Fruit fly (Drosophila melanogaster) whole organism, embryonic: ENCODE results near the gene BomBc3.

Experiments used
- Abd-B ChIP-seq: fragments of 200-800 bp; sonication (Bioruptor generic); optimal IDR thresholded peaks from 2 replicates; lab custom pipeline; 2018; ENCODE audit warnings: missing biosample characterization, mild to moderate bottlenecking, missing genetic modification characterization, moderate library complexity
- Atf-2 ChIP-seq: fragments of 200-800 bp; sonication (Bioruptor generic); optimal IDR thresholded peaks from 2 replicates; lab custom pipeline; 2016; ENCODE audit warnings: missing biosample characterization, missing genetic modification characterization
- Blimp-1 ChIP-seq: fragments of 200-800 bp; sonication (Bioruptor generic); optimal IDR thresholded peaks from 3 replicates; lab custom pipeline; 2018; ENCODE audit warnings: missing biosample characterization, missing genetic modification characterization, mild to moderate bottlenecking, moderate library complexity, missing genetic modification reagents
- CG10209 ChIP-seq: fragments of 200-800 bp; sonication (Bioruptor generic); optimal IDR thresholded peaks from 3 replicates; lab custom pipeline; 2017; ENCODE audit warnings: missing biosample characterization, mild to moderate bottlenecking, missing genetic modification characterization, missing genetic modification reagents
- CG11456 ChIP-seq: fragments of 200-800 bp; sonication (Bioruptor generic); IDR thresholded peaks from 3 replicates; pipeline ENCODE4 v1.3.6; 2022; ENCODE audit warnings: missing biosample characterization, missing genetic modification characterization
- CG12219 ChIP-seq: fragments of 200-800 bp; sonication (Bioruptor generic); optimal IDR thresholded peaks from 3 replicates; lab custom pipeline; 2018; ENCODE audit warnings: missing biosample characterization, mild to moderate bottlenecking, missing genetic modification characterization
- CG12299 ChIP-seq: fragments of 200-800 bp; sonication (Bioruptor generic); optimal IDR thresholded peaks from 2 replicates; lab custom pipeline; 2018; ENCODE audit warnings: missing biosample characterization, mild to moderate bottlenecking, missing genetic modification characterization
- CG1603 ChIP-seq: fragments of 200-800 bp; sonication (Bioruptor generic); optimal IDR thresholded peaks from 2 replicates; lab custom pipeline; 2019; ENCODE audit warnings: missing biosample characterization, mild to moderate bottlenecking, missing genetic modification characterization, moderate library complexity
- CG1832 ChIP-seq: fragments of 200-800 bp; sonication (Bioruptor generic); optimal IDR thresholded peaks from 2 replicates; lab custom pipeline; 2017; ENCODE audit warnings: missing biosample characterization, mild to moderate bottlenecking, missing genetic modification characterization, inconsistent platforms
- CG18599 ChIP-seq: fragments of 200-800 bp; sonication (Bioruptor generic); optimal IDR thresholded peaks from 3 replicates; lab custom pipeline; 2017; ENCODE audit warnings: missing biosample characterization, missing genetic modification characterization, mild to moderate bottlenecking, moderate library complexity, missing genetic modification reagents
- CG2116 ChIP-seq: fragments of 200-800 bp; sonication (Bioruptor generic); optimal IDR thresholded peaks from 3 replicates; lab custom pipeline; 2018; ENCODE audit warnings: missing biosample characterization, mild to moderate bottlenecking, missing genetic modification characterization
- CG2199 ChIP-seq: fragments of 200-800 bp; sonication (Bioruptor generic); IDR thresholded peaks from 3 replicates; pipeline ENCODE4 v1.3.6; 2022; ENCODE audit warnings: missing biosample characterization, missing genetic modification characterization
- CG3065 ChIP-seq: fragments of 200-800 bp; sonication (Bioruptor generic); optimal IDR thresholded peaks from 2 replicates; lab custom pipeline; 2016; ENCODE audit warnings: missing biosample characterization, missing genetic modification characterization
- CG3281 ChIP-seq: fragments of 200-800 bp; sonication (Bioruptor generic); optimal IDR thresholded peaks from 3 replicates; lab custom pipeline; 2017; ENCODE audit warnings: missing biosample characterization, mild to moderate bottlenecking, missing genetic modification characterization
- CG42726 ChIP-seq: fragments of 200-800 bp; sonication (Bioruptor generic); IDR thresholded peaks from 2 replicates; pipeline ENCODE4 v1.3.6; 2022; ENCODE audit warnings: missing biosample characterization, missing genetic modification characterization; ENCODE audit not compliant: partially characterized antibody
- CG4282 ChIP-seq: fragments of 200-800 bp; sonication (Bioruptor generic); optimal IDR thresholded peaks from 2 replicates; lab custom pipeline; 2016; ENCODE audit warnings: missing biosample characterization, missing genetic modification characterization
- CG6254 ChIP-seq: fragments of 200-800 bp; sonication (Bioruptor generic); optimal IDR thresholded peaks from 3 replicates; lab custom pipeline; 2017; ENCODE audit warnings: mild to moderate bottlenecking, missing biosample characterization, missing genetic modification reagents, missing genetic modification characterization
- CG6654 ChIP-seq: fragments of 200-800 bp; sonication (Bioruptor generic); optimal IDR thresholded peaks from 2 replicates; lab custom pipeline; 2017; ENCODE audit warnings: missing biosample characterization, mild to moderate bottlenecking, missing genetic modification characterization
- CG6765 ChIP-seq: fragments of 200-800 bp; sonication (Bioruptor generic); optimal IDR thresholded peaks from 3 replicates; lab custom pipeline; 2017; ENCODE audit warnings: missing biosample characterization, mild to moderate bottlenecking, missing genetic modification characterization
- CG8388 ChIP-seq: fragments of 200-800 bp; sonication (Bioruptor generic); optimal IDR thresholded peaks from 2 replicates; lab custom pipeline; 2019; ENCODE audit warnings: missing biosample characterization, mild to moderate bottlenecking, missing genetic modification characterization, moderate library complexity
- CG9437 ChIP-seq: fragments of 200-800 bp; sonication (Bioruptor generic); optimal IDR thresholded peaks from 2 replicates; lab custom pipeline; 2018; ENCODE audit warnings: missing biosample characterization, mild to moderate bottlenecking, missing genetic modification characterization
- D19B ChIP-seq: fragments of 200-800 bp; sonication (Bioruptor generic); optimal IDR thresholded peaks from 2 replicates; lab custom pipeline; 2017; ENCODE audit warnings: missing biosample characterization, mild to moderate bottlenecking, missing genetic modification characterization
- Dbx ChIP-seq: fragments of 200-800 bp; sonication (Bioruptor generic); IDR thresholded peaks from 3 replicates; pipeline ENCODE4 v1.3.6; 2022; ENCODE audit warnings: missing biosample characterization, missing genetic modification characterization
- E2f2 ChIP-seq: fragments of 200-800 bp; sonication (Bioruptor generic); IDR thresholded peaks from 2 replicates; pipeline ENCODE4 v1.3.6; 2022; ENCODE audit warnings: missing biosample characterization, missing genetic modification characterization
- Ets65A ChIP-seq: fragments of 200-800 bp; sonication (Bioruptor generic); peaks from one replicate; lab custom pipeline; 2016; ENCODE audit warnings: missing biosample characterization, missing genetic modification characterization
- Ets97D ChIP-seq: fragments of 200-800 bp; sonication (Bioruptor generic); optimal IDR thresholded peaks from 3 replicates; lab custom pipeline; 2016; ENCODE audit warnings: missing biosample characterization, missing genetic modification characterization
- NC2β ChIP-seq: fragments of 200-800 bp; sonication (Bioruptor generic); optimal IDR thresholded peaks from 2 replicates; lab custom pipeline; 2016; ENCODE audit warnings: missing biosample characterization, missing genetic modification characterization
- Nf-YB ChIP-seq: fragments of 200-800 bp; sonication (Bioruptor generic); optimal IDR thresholded peaks from 3 replicates; lab custom pipeline; 2019; ENCODE audit warnings: missing biosample characterization, mild to moderate bottlenecking, missing genetic modification characterization, moderate library complexity
- Optix ChIP-seq: fragments of 200-800 bp; sonication (Bioruptor generic); IDR thresholded peaks from 3 replicates; pipeline ENCODE4 v1.3.6; 2022; ENCODE audit warnings: missing biosample characterization, missing genetic modification characterization
- Scr ChIP-seq: fragments of 200-800 bp; sonication (Bioruptor generic); IDR thresholded peaks from 2 replicates; pipeline ENCODE4 v1.3.6; 2022; ENCODE audit warnings: missing biosample characterization, missing genetic modification characterization; ENCODE audit not compliant: partially characterized antibody
- Sry-β ChIP-seq: fragments of 200-800 bp; sonication (Bioruptor generic); optimal IDR thresholded peaks from 2 replicates; lab custom pipeline; 2018; ENCODE audit warnings: missing biosample characterization, mild to moderate bottlenecking, missing genetic modification characterization, moderate library complexity
- Sry-δ ChIP-seq: fragments of 200-800 bp; sonication (Bioruptor generic); optimal IDR thresholded peaks from 2 replicates; lab custom pipeline; 2016; ENCODE audit warnings: missing biosample characterization, missing genetic modification characterization
- abd-A ChIP-seq: fragments of 200-800 bp; sonication (Bioruptor generic); optimal IDR thresholded peaks from 3 replicates; lab custom pipeline; 2019; ENCODE audit warnings: missing biosample characterization, mild to moderate bottlenecking, missing genetic modification characterization, moderate library complexity
- chn ChIP-seq: fragments of 200-800 bp; sonication (Bioruptor generic); optimal IDR thresholded peaks from 2 replicates; lab custom pipeline; 2016; ENCODE audit warnings: missing biosample characterization, missing genetic modification characterization
- ci ChIP-seq: fragments of 200-800 bp; sonication (Bioruptor generic); IDR thresholded peaks from 3 replicates; pipeline ENCODE4 v1.3.6; 2022; ENCODE audit warnings: missing biosample characterization, missing genetic modification characterization
- crp ChIP-seq, 2 experiments: fragments of 200-800 bp; sonication (Bioruptor generic); optimal IDR thresholded peaks; 2 replicates in 1 of 2; 3 replicates in 1 of 2; lab custom pipeline; 2017; ENCODE audit warnings: missing biosample characterization in 2 of 2, missing genetic modification characterization in 2 of 2, mild to moderate bottlenecking in 1 of 2, moderate library complexity in 1 of 2
- grau ChIP-seq: fragments of 200-800 bp; optimal IDR thresholded peaks from 3 replicates; lab custom pipeline; 2019; ENCODE audit warnings: missing biosample characterization, mild to moderate bottlenecking, missing genetic modification characterization, moderate library complexity
- lbe ChIP-seq: fragments of 200-800 bp; sonication (Bioruptor generic); optimal IDR thresholded peaks from 2 replicates; lab custom pipeline; 2016; ENCODE audit warnings: missing biosample characterization, mild to moderate bottlenecking, missing genetic modification characterization
- nmo ChIP-seq: fragments of 200-800 bp; sonication (Bioruptor generic); optimal IDR thresholded peaks from 2 replicates; lab custom pipeline; 2018; ENCODE audit warnings: missing biosample characterization, mild to moderate bottlenecking, missing genetic modification characterization, moderate library complexity
- oc ChIP-seq: fragments of 200-800 bp; sonication (Bioruptor generic); optimal IDR thresholded peaks from 2 replicates; lab custom pipeline; 2018; ENCODE audit warnings: missing biosample characterization, mild to moderate bottlenecking, missing genetic modification characterization, moderate library complexity
- pan ChIP-seq, 4 experiments: fragments of >200 bp in 3 of 4; fragments of 200-800 bp in 1 of 4; sonication (Bioruptor generic) in 1 of 4; optimal IDR thresholded peaks in 3 of 4; IDR thresholded peaks in 1 of 4; 2 replicates each; pipeline versions ENCODE4 v1.3.6 to Lab custom; 2017 to 2022; ENCODE audit warnings: missing biosample characterization in 2 of 4, missing genetic modification characterization in 2 of 4, mixed read lengths in 1 of 4
- phol ChIP-seq: fragments of 200-800 bp; sonication (Bioruptor generic); optimal IDR thresholded peaks from 3 replicates; lab custom pipeline; 2018; ENCODE audit warnings: missing biosample characterization, mild to moderate bottlenecking, missing genetic modification characterization, moderate library complexity
- sd ChIP-seq: fragments of 200-800 bp; sonication (Bioruptor generic); optimal IDR thresholded peaks from 3 replicates; lab custom pipeline; 2018; ENCODE audit warnings: missing biosample characterization, mild to moderate bottlenecking, missing genetic modification characterization, moderate library complexity
- sr ChIP-seq: fragments of 200-800 bp; sonication (Bioruptor generic); IDR thresholded peaks from 3 replicates; pipeline ENCODE4 v1.3.6; 2022; ENCODE audit warnings: missing biosample characterization, missing genetic modification characterization
- trem ChIP-seq: fragments of 200-800 bp; optimal IDR thresholded peaks from 3 replicates; lab custom pipeline; 2019; ENCODE audit warnings: missing biosample characterization, mild to moderate bottlenecking, missing genetic modification characterization, moderate library complexity
- tup ChIP-seq: fragments of 200-800 bp; sonication (Bioruptor generic); optimal IDR thresholded peaks from 2 replicates; lab custom pipeline; 2016; ENCODE audit warnings: missing biosample characterization, mild to moderate bottlenecking, missing genetic modification characterization, moderate library complexity
- vvl ChIP-seq: fragments of 200-800 bp; sonication (Bioruptor generic); IDR thresholded peaks from 2 replicates; pipeline ENCODE4 v1.3.6; 2022; ENCODE audit warnings: missing biosample characterization, missing genetic modification characterization

Gene BomBc3

DNA sequence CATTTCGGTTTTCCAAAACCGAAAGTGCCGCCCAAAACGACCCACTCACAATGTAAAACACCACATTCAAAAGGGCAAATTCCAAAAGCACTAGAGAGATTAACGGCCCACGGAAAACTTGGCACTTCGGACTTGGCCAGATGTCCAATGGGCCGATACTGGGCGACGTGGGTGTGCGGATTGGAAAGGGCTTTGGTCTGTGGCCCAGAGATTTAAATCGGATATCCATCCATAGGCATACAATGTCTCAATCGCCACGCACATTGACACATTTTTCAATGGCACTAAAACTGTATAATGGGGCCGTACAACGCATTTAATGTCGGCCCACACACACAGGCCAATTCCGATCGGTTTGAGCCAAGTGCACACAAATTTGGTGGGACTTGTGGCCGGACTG is 46.5 kb upstream of the BomBc3 start:
- TF ChIP-seq abd-A (tag; lab: Kevin White, UChicago) = peak; percentile 69
- TF ChIP-seq pan (optimal IDR thresholded peaks at IDR 0.05; lab: Kevin White, UChicago) = no peak
- TF ChIP-seq pan (GFP tag; optimal IDR thresholded peaks at IDR 0.05 in 1 of 2, IDR thresholded peaks at IDR 0.05 in 1 of 2) = peak in 1 of 2 experiments; percentile 5
- TF ChIP-seq oc (tag; lab: Kevin White, UChicago) = peak; percentile 67
- peak; percentile 49 for TF ChIP-seq CG6654 (GFP tag; lab: Kevin White, UChicago)
- no peak for TF ChIP-seq Abd-B
- TF ChIP-seq CG11456 = 0 out of 3 replicates have a peak, but pooled peaks have one; percentile 24
- TF ChIP-seq sd = peak; percentile 47
- no peak for TF ChIP-seq crp (GFP tag; optimal IDR thresholded peaks at IDR 0.05; lab: Kevin White, UChicago)
- TF ChIP-seq Blimp-1 (GFP tag; lab: Kevin White, UChicago) = peak; percentile 6
- 0 out of 2 replicates have a peak, but pooled peaks have one; percentile 22 for TF ChIP-seq vvl (GFP tag; lab: Robert Waterston, UW)
- TF ChIP-seq Nf-YB (GFP tag; lab: Kevin White, UChicago) = no peak
- no peak for TF ChIP-seq Dbx
- no peak for TF ChIP-seq chn (GFP tag; lab: Kevin White, UChicago)
- peak; percentile 94 for TF ChIP-seq sr (GFP tag; lab: Robert Waterston, UW)
- 0 out of 3 replicates have a peak, but pooled peaks have one; percentile 12 for TF ChIP-seq ci (GFP tag; lab: Robert Waterston, UW)

DNA sequence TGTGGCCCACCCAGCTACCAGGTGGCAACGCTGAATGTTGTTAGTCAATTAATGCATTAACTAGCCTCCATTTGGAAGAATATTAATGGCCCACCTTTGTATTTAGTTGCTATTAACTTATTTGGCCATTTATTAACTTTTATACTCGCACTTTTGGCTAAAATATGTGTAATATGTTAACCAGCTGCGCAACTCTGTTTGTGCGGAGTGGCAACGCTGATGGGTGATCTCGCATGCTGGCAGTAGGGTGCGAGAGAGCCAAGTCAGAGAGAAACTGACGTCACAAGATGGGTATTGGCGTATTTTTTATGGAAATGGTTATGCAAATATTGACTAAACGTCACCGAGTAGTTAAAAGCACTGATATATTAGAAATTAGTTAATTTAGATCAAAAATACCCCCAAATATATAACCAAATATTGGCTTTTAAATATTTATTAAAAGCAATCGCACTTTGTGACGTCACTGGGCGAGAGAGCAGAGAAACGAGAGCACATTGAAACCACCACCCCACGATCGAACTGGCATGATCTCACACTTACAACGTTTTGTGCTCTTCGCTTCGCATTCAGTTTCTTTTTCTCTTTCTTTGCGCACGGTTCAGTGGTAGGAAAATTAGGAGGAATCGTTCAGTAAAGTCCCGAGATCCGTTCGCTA is 45.1 kb upstream of the BomBc3 start, which contains the start of gene how:
Gene how (plus strand): TSS at position 567 of the 658 bp plus-strand sequence.
- TF ChIP-seq CG2199 (GFP tag; lab: Robert Waterston, UW) (no peak), CG6765 (GFP tag; lab: Kevin White, UChicago) (peak; percentile 29), CG3281 (peak; percentile 47), Sry-δ (GFP tag; lab: Kevin White, UChicago) (peak; percentile 34), CG9437 (GFP tag; lab: Kevin White, UChicago) (peak; percentile 4), phol (peak; percentile 46), lbe (GFP tag; lab: Kevin White, UChicago) (peak; percentile 3), CG10209 (GFP tag; lab: Kevin White, UChicago) (no peak), Optix (GFP tag; lab: Robert Waterston, UW) (no peak), CG2116 (GFP tag; lab: Kevin White, UChicago) (peak; percentile 87), CG1603 (tag; lab: Kevin White, UChicago) (peak; percentile 78), Scr (GFP tag; lab: Robert Waterston, UW) (peak; percentile 43; the same call in 1 of the 2 replicates), Atf-2 (GFP tag; lab: Kevin White, UChicago) (peak; percentile 19), NC2β (GFP tag; lab: Kevin White, UChicago) (peak; percentile 23), E2f2 (GFP tag; lab: Robert Waterston, UW) (peak; percentile 95), trem (tag; lab: Kevin White, UChicago) (peak; percentile 60), tup (GFP tag; lab: Kevin White, UChicago) (peak; percentile 2), CG42726 (GFP tag; lab: Robert Waterston, UW) (0 out of 2 replicates have a peak, but pooled peaks have one; percentile 3), oc (tag; lab: Kevin White, UChicago) (peak; percentile 21), CG12299 (tag; lab: Kevin White, UChicago) (no peak), D19B (GFP tag; lab: Kevin White, UChicago) (no peak), Ets97D (GFP tag; lab: Kevin White, UChicago) (peak; percentile 52), CG1832 (GFP tag; lab: Kevin White, UChicago) (no peak), CG8388 (peak; percentile 8), Sry-β (GFP tag; lab: Kevin White, UChicago) (peak; percentile 79), CG4282 (GFP tag; lab: Kevin White, UChicago) (no peak), CG18599 (GFP tag; lab: Kevin White, UChicago) (peak; percentile 31), grau (peak; percentile 6), CG3065 (no peak), Ets65A (GFP tag; lab: Kevin White, UChicago) (peak; percentile 79), CG12219 (peak; percentile 17), Abd-B (no peak), nmo (GFP tag; lab: Kevin White, UChicago) (peak; percentile 21), CG6254 (GFP tag; lab: Kevin White, UChicago) (peak; percentile 16)
